Fruit fly (Drosophila melanogaster) whole organism, embryonic: ENCODE measurements around the gene PK1-R.

Experiments
- Asciz ChIP-seq: fragments of 200-800 bp; sonication (Bioruptor generic); optimal IDR thresholded peaks from 2 replicates; lab custom pipeline; 2017; ENCODE audit warnings: missing biosample characterization, mild to moderate bottlenecking, missing genetic modification characterization, missing genetic modification reagents
- Bteb2 ChIP-seq: fragments of 200-800 bp; sonication (Bioruptor generic); optimal IDR thresholded peaks from 2 replicates; lab custom pipeline; 2016; ENCODE audit warnings: missing biosample characterization, missing genetic modification characterization
- CG10267 ChIP-seq: fragments of 200-800 bp; sonication (Bioruptor generic); optimal IDR thresholded peaks from 2 replicates; lab custom pipeline; 2018; ENCODE audit warnings: missing biosample characterization, mild to moderate bottlenecking, missing genetic modification characterization, moderate library complexity
- CG11247 ChIP-seq: fragments of 200-800 bp; sonication (Bioruptor generic); IDR thresholded peaks from 2 replicates; pipeline ENCODE4 v1.3.6; 2022; ENCODE audit warnings: missing biosample characterization, missing genetic modification characterization
- CG11398 ChIP-seq: fragments of 200-800 bp; sonication (Bioruptor generic); optimal IDR thresholded peaks from 2 replicates; lab custom pipeline; 2016; ENCODE audit warnings: missing biosample characterization, missing genetic modification characterization
- CG12104 ChIP-seq: fragments of 200-800 bp; sonication (Bioruptor generic); optimal IDR thresholded peaks from 3 replicates; lab custom pipeline; 2016; ENCODE audit warnings: missing biosample characterization, missing genetic modification characterization
- CG13624 ChIP-seq: fragments of 200-800 bp; sonication (Bioruptor generic); optimal IDR thresholded peaks from 2 replicates; lab custom pipeline; 2016; ENCODE audit warnings: missing biosample characterization, missing genetic modification characterization
- CG14965 ChIP-seq: fragments of 200-800 bp; sonication (Bioruptor generic); optimal IDR thresholded peaks from 2 replicates; lab custom pipeline; 2016; ENCODE audit warnings: missing biosample characterization, missing genetic modification characterization, borderline replicate concordance
- CG1647 ChIP-seq: fragments of 200-800 bp; sonication (Bioruptor generic); optimal IDR thresholded peaks from 3 replicates; lab custom pipeline; 2016; ENCODE audit warnings: missing biosample characterization, missing genetic modification characterization
- CG17612 ChIP-seq: fragments of 200-800 bp; sonication (Bioruptor generic); IDR thresholded peaks from 2 replicates; pipeline ENCODE4 v1.3.6; 2022; ENCODE audit warnings: missing biosample characterization, missing genetic modification characterization
- CG18011 ChIP-seq: fragments of 200-800 bp; sonication (Bioruptor generic); optimal IDR thresholded peaks from 2 replicates; lab custom pipeline; 2017; ENCODE audit warnings: missing biosample characterization, missing genetic modification characterization, mild to moderate bottlenecking, moderate library complexity, missing genotype
- CG18764 ChIP-seq: fragments of 200-800 bp; sonication (Bioruptor generic); optimal IDR thresholded peaks from 3 replicates; lab custom pipeline; 2016; ENCODE audit warnings: missing biosample characterization, missing genetic modification characterization
- CG31365 ChIP-seq: fragments of 200-800 bp; sonication (Bioruptor generic); optimal IDR thresholded peaks from 2 replicates; lab custom pipeline; 2018; ENCODE audit warnings: missing biosample characterization, mild to moderate bottlenecking, missing genetic modification characterization
- CG33213 ChIP-seq: fragments of 200-800 bp; sonication (Bioruptor generic); optimal IDR thresholded peaks from 3 replicates; lab custom pipeline; 2016; ENCODE audit warnings: missing biosample characterization, missing genetic modification characterization
- CG3995 ChIP-seq: fragments of 200-800 bp; sonication (Bioruptor generic); optimal IDR thresholded peaks from 3 replicates; lab custom pipeline; 2016; ENCODE audit warnings: missing biosample characterization, missing genetic modification characterization
- CG4617 ChIP-seq: fragments of 200-800 bp; sonication (Bioruptor generic); optimal IDR thresholded peaks from 3 replicates; lab custom pipeline; 2016; ENCODE audit warnings: missing biosample characterization, missing genetic modification characterization, borderline replicate concordance
- CG4730 ChIP-seq: fragments of 200-800 bp; sonication (Bioruptor generic); IDR thresholded peaks from 2 replicates; pipeline ENCODE4 v1.3.6; 2022; ENCODE audit warnings: missing biosample characterization, missing genetic modification characterization
- CG7271 ChIP-seq: fragments of 200-800 bp; sonication (Bioruptor generic); optimal IDR thresholded peaks from 2 replicates; lab custom pipeline; 2018; ENCODE audit warnings: missing biosample characterization, mild to moderate bottlenecking, missing genetic modification characterization, moderate library complexity
- CG8478 ChIP-seq: fragments of >200 bp; optimal IDR thresholded peaks from 2 replicates; lab custom pipeline; 2018
- CG8765 ChIP-seq: fragments of 200-800 bp; sonication (Bioruptor generic); IDR thresholded peaks from 2 replicates; pipeline ENCODE4 v1.3.6; 2022; ENCODE audit warnings: missing biosample characterization, missing genetic modification characterization
- CG9727 ChIP-seq: fragments of 200-800 bp; sonication (Bioruptor generic); optimal IDR thresholded peaks from 3 replicates; lab custom pipeline; 2017; ENCODE audit warnings: missing biosample characterization, mild to moderate bottlenecking, missing genetic modification characterization
- CTCF ChIP-seq: fragments of 200-800 bp; sonication (Bioruptor generic); optimal IDR thresholded peaks from 2 replicates; lab custom pipeline; 2017; ENCODE audit warnings: missing biosample characterization, mild to moderate bottlenecking, missing genetic modification characterization, moderate library complexity
- Dbx ChIP-seq: fragments of 200-800 bp; sonication (Bioruptor generic); IDR thresholded peaks from 3 replicates; pipeline ENCODE4 v1.3.6; 2022; ENCODE audit warnings: missing biosample characterization, missing genetic modification characterization
- Dek ChIP-seq: fragments of 200-800 bp; sonication (Bioruptor generic); optimal IDR thresholded peaks from 3 replicates; lab custom pipeline; 2019; ENCODE audit warnings: missing biosample characterization, mild to moderate bottlenecking, missing genetic modification characterization, moderate library complexity
- Ets97D ChIP-seq: fragments of 200-800 bp; sonication (Bioruptor generic); optimal IDR thresholded peaks from 3 replicates; lab custom pipeline; 2016; ENCODE audit warnings: missing biosample characterization, missing genetic modification characterization
- HHEX ChIP-seq: fragments of 200-800 bp; sonication (Bioruptor generic); optimal IDR thresholded peaks from 3 replicates; lab custom pipeline; 2017; ENCODE audit warnings: missing biosample characterization, mild to moderate bottlenecking, missing genetic modification characterization, missing genetic modification reagents
- Hr39 ChIP-seq: fragments of >200 bp; optimal IDR thresholded peaks from 2 replicates; lab custom pipeline; 2017
- Lim3 ChIP-seq: fragments of 200-800 bp; sonication (Bioruptor generic); IDR thresholded peaks from 2 replicates; pipeline ENCODE4 v1.3.6; 2022; ENCODE audit warnings: missing biosample characterization, missing genetic modification characterization
- PHDP ChIP-seq: fragments of 200-800 bp; sonication (Bioruptor generic); optimal IDR thresholded peaks from 3 replicates; lab custom pipeline; 2018; ENCODE audit warnings: missing biosample characterization, mild to moderate bottlenecking, missing genetic modification characterization, moderate library complexity
- Sry-β ChIP-seq: fragments of 200-800 bp; sonication (Bioruptor generic); optimal IDR thresholded peaks from 2 replicates; lab custom pipeline; 2018; ENCODE audit warnings: missing biosample characterization, mild to moderate bottlenecking, missing genetic modification characterization, moderate library complexity
- Tbp ChIP-seq: fragments of >200 bp; optimal IDR thresholded peaks from 2 replicates; lab custom pipeline; 2018; ENCODE audit warnings: missing biosample characterization, missing genetic modification characterization
- Vsx1 ChIP-seq: fragments of 200-800 bp; sonication (Bioruptor generic); optimal IDR thresholded peaks from 2 replicates; lab custom pipeline; 2017; ENCODE audit warnings: missing biosample characterization, mild to moderate bottlenecking, missing genetic modification characterization, missing genetic modification reagents
- Xrp1 ChIP-seq: fragments of 200-800 bp; sonication (Bioruptor generic); IDR thresholded peaks from 2 replicates; pipeline ENCODE4 v1.3.6; 2022; ENCODE audit warnings: missing biosample characterization, missing genetic modification characterization
- aop ChIP-seq: fragments of 200-800 bp; sonication (Bioruptor generic); IDR thresholded peaks from 2 replicates; pipeline ENCODE4 v1.3.6; 2022; ENCODE audit warnings: missing biosample characterization, missing genetic modification characterization
- cas ChIP-seq: fragments of 200-800 bp; sonication (Bioruptor generic); IDR thresholded peaks from 2 replicates; pipeline ENCODE4 v1.3.6; 2022; ENCODE audit warnings: missing biosample characterization, missing genetic modification characterization
- crp ChIP-seq, 2 experiments: fragments of 200-800 bp; sonication (Bioruptor generic); optimal IDR thresholded peaks; 2 replicates in 1 of 2; 3 replicates in 1 of 2; lab custom pipeline; 2017; ENCODE audit warnings: missing biosample characterization in 2 of 2, missing genetic modification characterization in 2 of 2, mild to moderate bottlenecking in 1 of 2, moderate library complexity in 1 of 2
- exex ChIP-seq: fragments of 200-800 bp; sonication (Bioruptor generic); optimal IDR thresholded peaks from 4 replicates; lab custom pipeline; 2018; ENCODE audit warnings: missing biosample characterization, mild to moderate bottlenecking, missing genetic modification characterization, moderate library complexity
- gcm ChIP-seq: fragments of 200-800 bp; sonication (Bioruptor generic); optimal IDR thresholded peaks from 2 replicates; lab custom pipeline; 2019; ENCODE audit warnings: missing biosample characterization, mild to moderate bottlenecking, missing genetic modification characterization, moderate library complexity
- gsb ChIP-seq: fragments of 200-800 bp; sonication (Bioruptor generic); IDR thresholded peaks from 2 replicates; pipeline ENCODE4 v1.3.6; 2022; ENCODE audit warnings: missing biosample characterization, missing genetic modification characterization
- ken ChIP-seq: fragments of 200-800 bp; sonication (Bioruptor generic); IDR thresholded peaks from 3 replicates; pipeline ENCODE4 v1.3.6; 2022; ENCODE audit warnings: missing biosample characterization, missing genetic modification characterization
- klu ChIP-seq: fragments of 200-800 bp; sonication (Bioruptor generic); IDR thresholded peaks from 2 replicates; pipeline ENCODE4 v1.3.6; 2022; ENCODE audit warnings: missing biosample characterization, missing genetic modification characterization
- kni ChIP-seq: fragments of 200-800 bp; sonication (Bioruptor generic); optimal IDR thresholded peaks from 3 replicates; lab custom pipeline; 2017; ENCODE audit warnings: mild to moderate bottlenecking, missing biosample characterization, missing genetic modification reagents, missing genetic modification characterization
- nerfin-2 ChIP-seq: fragments of 200-800 bp; sonication (Bioruptor generic); IDR thresholded peaks from 2 replicates; pipeline ENCODE4 v1.3.6; 2022; ENCODE audit warnings: missing biosample characterization, missing genetic modification characterization; ENCODE audit not compliant: partially characterized antibody
- nmo ChIP-seq: fragments of 200-800 bp; sonication (Bioruptor generic); optimal IDR thresholded peaks from 2 replicates; lab custom pipeline; 2018; ENCODE audit warnings: missing biosample characterization, mild to moderate bottlenecking, missing genetic modification characterization, moderate library complexity
- odd ChIP-seq: fragments of 200-800 bp; sonication (Bioruptor generic); optimal IDR thresholded peaks from 2 replicates; lab custom pipeline; 2017; ENCODE audit warnings: missing biosample characterization, mild to moderate bottlenecking, missing genetic modification characterization
- peb ChIP-seq: fragments of 200-800 bp; sonication (Bioruptor generic); IDR thresholded peaks from 2 replicates; pipeline ENCODE4 v1.3.6; 2022; ENCODE audit warnings: missing biosample characterization, missing genetic modification characterization
- phol ChIP-seq: fragments of 200-800 bp; sonication (Bioruptor generic); optimal IDR thresholded peaks from 3 replicates; lab custom pipeline; 2018; ENCODE audit warnings: missing biosample characterization, mild to moderate bottlenecking, missing genetic modification characterization, moderate library complexity
- tll ChIP-seq, 2 experiments: fragments of 200-800 bp in 1 of 2; fragments of >200 bp in 1 of 2; sonication (Bioruptor generic) in 1 of 2; optimal IDR thresholded peaks; 2 replicates each; lab custom pipeline; 2017 to 2019; ENCODE audit warnings: missing biosample characterization in 2 of 2, missing genetic modification characterization in 2 of 2, mild to moderate bottlenecking in 1 of 2, moderate library complexity in 1 of 2
- ttk ChIP-seq: fragments of 200-800 bp; sonication (Bioruptor generic); IDR thresholded peaks from 2 replicates; pipeline ENCODE4 v2.1.2; 2022; ENCODE audit warnings: missing biosample characterization, missing genetic modification characterization
- z ChIP-seq: fragments of 200-800 bp; sonication (Bioruptor generic); IDR thresholded peaks from 3 replicates; pipeline ENCODE4 v1.3.6; 2022; ENCODE audit warnings: missing biosample characterization, missing genetic modification characterization

Gene PK1-R

dm6 chr3R:14056320-14057053 lies 46.4 kb downstream of the PK1-R start, which contains the start of gene foxo (continued):
- peak; percentile 84 for TF ChIP-seq Dek (tag; lab: Kevin White, UChicago)
- TF ChIP-seq PHDP (tag; lab: Kevin White, UChicago) = peak; percentile 88
- no peak; the same call in 1 of the 2 replicates for TF ChIP-seq CG4730 (GFP tag; lab: Robert Waterston, UW)
- TF ChIP-seq Bteb2 (GFP tag; lab: Kevin White, UChicago) = no peak
- TF ChIP-seq Ets97D = no peak
- TF ChIP-seq klu = peak; percentile 26; the same call in 1 of the 2 replicates
- peak; percentile 80 for TF ChIP-seq CG10267 (tag; lab: Kevin White, UChicago)
- TF ChIP-seq kni (GFP tag; lab: Kevin White, UChicago) = no peak
- TF ChIP-seq CTCF (GFP tag; lab: Kevin White, UChicago) = peak; percentile 19
- TF ChIP-seq nmo = peak; percentile 93
- TF ChIP-seq Lim3 (GFP tag; lab: Robert Waterston, UW) = no peak
- TF ChIP-seq Sry-β (GFP tag; lab: Kevin White, UChicago) = peak; percentile 43
- peak in 1 of 2 experiments; percentile 10 for TF ChIP-seq crp (GFP tag; optimal IDR thresholded peaks at IDR 0.05; lab: Kevin White, UChicago)
- TF ChIP-seq CG1647 (GFP tag; lab: Kevin White, UChicago) = no peak
- TF ChIP-seq gsb = no peak
- peak; percentile 73 for TF ChIP-seq Vsx1 (GFP tag; lab: Kevin White, UChicago)
- no peak for TF ChIP-seq CG8765 (GFP tag; lab: Robert Waterston, UW)
- TF ChIP-seq nerfin-2 (GFP tag; lab: Robert Waterston, UW) = no peak
- peak; percentile 83 for TF ChIP-seq gcm (GFP tag; lab: Kevin White, UChicago)
- no peak for TF ChIP-seq CG7271 (tag; lab: Kevin White, UChicago)
- no peak for TF ChIP-seq aop
- peak; percentile 89 for TF ChIP-seq HHEX (GFP tag; lab: Kevin White, UChicago)
- no peak for TF ChIP-seq Hr39
- no peak for TF ChIP-seq Tbp
- peak; percentile 15 for TF ChIP-seq CG18764 (GFP tag; lab: Kevin White, UChicago)
- TF ChIP-seq Dbx (GFP tag; lab: Robert Waterston, UW) = no peak; the same call in 1 of the 3 replicates
- TF ChIP-seq CG9727 (GFP tag; lab: Kevin White, UChicago) = peak; percentile 88
- TF ChIP-seq Asciz = peak; percentile 87
- TF ChIP-seq tll (GFP tag; optimal IDR thresholded peaks at IDR 0.05; lab: Kevin White, UChicago) = no peak
- no peak for TF ChIP-seq CG14965 (GFP tag; lab: Kevin White, UChicago)
- peak; percentile 69 for TF ChIP-seq CG13624 (GFP tag; lab: Kevin White, UChicago)
- no peak for TF ChIP-seq CG33213 (GFP tag; lab: Kevin White, UChicago)
- TF ChIP-seq CG31365 (tag; lab: Kevin White, UChicago) = no peak
- TF ChIP-seq CG4617 (GFP tag; lab: Kevin White, UChicago) = no peak
- TF ChIP-seq CG11398 (GFP tag; lab: Kevin White, UChicago) = no peak
- no peak for TF ChIP-seq CG8478 (lab: Kevin White, UChicago)
- TF ChIP-seq peb (GFP tag; lab: Robert Waterston, UW) = no peak; the same call in 1 of the 2 replicates
- TF ChIP-seq phol (tag; lab: Kevin White, UChicago) = peak; percentile 89
- peak; percentile 24; the same call in 2 of the 3 replicates for TF ChIP-seq ken
- peak; percentile 83 for TF ChIP-seq CG12104
- TF ChIP-seq CG18011 = peak; percentile 56
- no peak; the same call in 2 of the 3 replicates for TF ChIP-seq z (GFP tag; lab: Robert Waterston, UW)
- TF ChIP-seq CG17612 = no peak
- TF ChIP-seq CG3995 = no peak
- no peak for TF ChIP-seq CG11247
- peak; percentile 91 for TF ChIP-seq odd (GFP tag; lab: Kevin White, UChicago)
- TF ChIP-seq cas (GFP tag; lab: Robert Waterston, UW) = no peak
- no peak; the same call in 1 of the 2 replicates for TF ChIP-seq ttk (GFP tag; lab: Robert Waterston, UW)
- TF ChIP-seq Xrp1 (GFP tag; lab: Robert Waterston, UW) = peak; percentile 49
- peak; percentile 24 for TF ChIP-seq exex (tag; lab: Kevin White, UChicago)
